Worm (Caenorhabditis elegans): ENCODE measurements around the gene T26H5.4.

- TF ChIP-seq ahr-1 (tag; optimal IDR thresholded peaks at IDR 0.05) (no peak), K09A11.1 (tag; optimal IDR thresholded peaks at IDR 0.05; ENCODE audit: insufficient read depth) (no peak), nhr-11 (tag; optimal IDR thresholded peaks at IDR 0.05) (no peak), F13H6.1 (tag; optimal IDR thresholded peaks at IDR 0.05) (no peak), elt-2 (tag; optimal IDR thresholded peaks at IDR 0.05) (no peak), gmeb-2 (tag; optimal IDR thresholded peaks at IDR 0.05) (no peak), fkh-10 (GFP tag; optimal IDR thresholded peaks at IDR 0.05) (no peak), pag-3 (tag; optimal IDR thresholded peaks at IDR 0.05; ENCODE audit: borderline replicate concordance) (no peak), nhr-232 (tag; optimal IDR thresholded peaks at IDR 0.05) (no peak), K02D7.2 (tag; optimal IDR thresholded peaks at IDR 0.05) (no peak), hlh-13 (GFP tag; optimal IDR thresholded peaks at IDR 0.05) (no peak), nfya-1 (tag; optimal IDR thresholded peaks at IDR 0.05) (no peak), dmd-4 (tag; optimal IDR thresholded peaks at IDR 0.05; ENCODE audit: borderline replicate concordance) (no peak)
Observed at ce11 chrV:15483563-15483962, 35.1 kb upstream of the T26H5.4 start.

Data from whole organism, late embryonic.